Worm (Caenorhabditis elegans): ENCODE results near the gene sptf-2.

- TF ChIP-seq dao-5 (tag; optimal IDR thresholded peaks at IDR 0.05), result no peak
- TF ChIP-seq W03F9.2 (tag; optimal IDR thresholded peaks at IDR 0.05), result no peak
Measured at ce11 chrII:8642376-8642775, 17.1 kb downstream of the sptf-2 start.
